Fruit fly (Drosophila melanogaster): ENCODE measurements around the gene CG4768.

Gene CG4768

DNA sequence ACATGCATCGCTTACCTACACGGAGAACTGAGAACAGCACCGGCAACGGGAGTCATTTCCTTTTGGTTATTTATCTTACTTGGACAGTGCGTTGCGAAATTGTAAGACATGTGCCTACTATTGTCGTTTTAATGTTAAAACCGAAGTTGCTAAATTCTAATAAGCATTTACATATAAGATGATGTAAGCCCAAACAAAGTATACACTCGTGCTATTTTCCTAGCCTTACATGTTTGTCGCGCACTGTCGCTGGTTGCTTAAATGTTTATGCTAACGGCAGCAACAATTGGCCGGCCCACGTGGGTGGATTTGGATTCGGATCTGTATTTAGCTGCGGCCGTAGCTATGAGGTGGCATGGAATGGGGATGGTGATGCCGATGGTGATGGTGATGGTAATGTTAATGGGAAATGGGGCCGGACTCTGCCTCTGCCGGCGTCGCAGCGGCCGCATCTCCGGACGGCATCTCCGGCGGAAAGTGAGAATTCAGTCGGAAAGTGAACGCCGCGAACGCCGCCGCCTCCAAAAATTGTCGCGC is 19.4 kb downstream of the CG4768 start, which contains the start of gene CG4829 (continued):
- peak; percentile 84 for TF ChIP-seq jumu (GFP tag; optimal IDR thresholded peaks at IDR 0.05)
- TF ChIP-seq CG3838 (GFP tag; optimal IDR thresholded peaks at IDR 0.05): peak; percentile 45
- TF ChIP-seq Six4 (GFP tag; optimal IDR thresholded peaks at IDR 0.05): peak; percentile 82
- TF ChIP-seq Dbx (GFP tag; IDR thresholded peaks at IDR 0.05): peak; percentile 82
- TF ChIP-seq tx (GFP tag; optimal IDR thresholded peaks at IDR 0.05): peak; percentile 77
- peak; percentile 89 for TF ChIP-seq Ada2b (GFP tag; IDR thresholded peaks at IDR 0.05)
- TF ChIP-seq caup (GFP tag; optimal IDR thresholded peaks at IDR 0.05; ENCODE audit: severe bottlenecking): peak; percentile 85
- peak; percentile 85 for TF ChIP-seq CG17385 (GFP tag; optimal IDR thresholded peaks at IDR 0.05)
- peak; percentile 86 for TF ChIP-seq otp (GFP tag; IDR thresholded peaks at IDR 0.05)
- peak; percentile 92 for TF ChIP-seq tap (tag; optimal IDR thresholded peaks at IDR 0.05)
- peak in 1 of 2 experiments; percentile 61 for TF ChIP-seq Hr78 (GFP tag; optimal IDR thresholded peaks at IDR 0.05)
- TF ChIP-seq CG10959 (GFP tag; IDR thresholded peaks at IDR 0.05): peak; percentile 78
- TF ChIP-seq nmo (GFP tag; optimal IDR thresholded peaks at IDR 0.05): peak; percentile 91
- TF ChIP-seq fd96Cb (tag; optimal IDR thresholded peaks at IDR 0.05): peak; percentile 91
- TF ChIP-seq CG16813 (GFP tag; IDR thresholded peaks at IDR 0.05; ENCODE audit: partially characterized antibody): no peak
- peak; percentile 75 for TF ChIP-seq CG1602 (GFP tag; optimal IDR thresholded peaks at IDR 0.05)
- peak; percentile 77 for TF ChIP-seq CG11723 (GFP tag; optimal IDR thresholded peaks at IDR 0.05)
- TF ChIP-seq lola (GFP tag; optimal IDR thresholded peaks at IDR 0.05): peak in 1 of 3 experiments; percentile 66
- peak; percentile 61; the same call in 1 of the 3 replicates for TF ChIP-seq CG11093 (GFP tag; IDR thresholded peaks at IDR 0.05)
- peak; percentile 67 for TF ChIP-seq Hand (GFP tag; optimal IDR thresholded peaks at IDR 0.05)
- TF ChIP-seq croc (GFP tag; conservative IDR thresholded peaks at IDR 0.05): peak; percentile 67
- peak; percentile 65 for TF ChIP-seq emc (GFP tag; optimal IDR thresholded peaks at IDR 0.05)
- peak; percentile 79 for TF ChIP-seq nau (GFP tag; optimal IDR thresholded peaks at IDR 0.05)
- TF ChIP-seq Rx (GFP tag; IDR thresholded peaks at IDR 0.05): peak; percentile 77
- peak; percentile 48; the same call in 1 of the 2 replicates for TF ChIP-seq dimm (GFP tag; IDR thresholded peaks at IDR 0.05)
- TF ChIP-seq CG2129 (GFP tag; IDR thresholded peaks at IDR 0.05; ENCODE audit: partially characterized antibody): no peak
- peak; percentile 91 for TF ChIP-seq Oli (tag; optimal IDR thresholded peaks at IDR 0.05)
- peak; percentile 83 for TF ChIP-seq CG31224 (GFP tag; IDR thresholded peaks at IDR 0.05)
- peak; percentile 89 for TF ChIP-seq ind (GFP tag; optimal IDR thresholded peaks at IDR 0.05)
- peak; percentile 86; the same call in 2 of the 3 replicates for TF ChIP-seq gce (GFP tag; IDR thresholded peaks at IDR 0.05)
- TF ChIP-seq CG30020 (tag; optimal IDR thresholded peaks at IDR 0.05): peak; percentile 33
- TF ChIP-seq CG4854 (GFP tag; optimal IDR thresholded peaks at IDR 0.05): peak; percentile 79
- TF ChIP-seq CG43689 (GFP tag; IDR thresholded peaks at IDR 0.05): peak; percentile 70
- no peak for TF ChIP-seq Tbp (GFP tag; optimal IDR thresholded peaks at IDR 0.05)
- no peak for TF ChIP-seq cg (GFP tag; optimal IDR thresholded peaks at IDR 0.05)
- TF ChIP-seq CG9437 (GFP tag; optimal IDR thresholded peaks at IDR 0.05): peak; percentile 73
- TF ChIP-seq CG2712 (tag; optimal IDR thresholded peaks at IDR 0.05): peak; percentile 90
- TF ChIP-seq Hr3 (GFP tag; optimal IDR thresholded peaks at IDR 0.05): peak; percentile 76
- TF ChIP-seq CG14050 (GFP tag; IDR thresholded peaks at IDR 0.05): peak; percentile 85
- TF ChIP-seq E2f1 (GFP tag; IDR thresholded peaks at IDR 0.05): peak; percentile 85
- peak; percentile 72 for TF ChIP-seq Chrac-16 (GFP tag; optimal IDR thresholded peaks at IDR 0.05)
- TF ChIP-seq p53 (GFP tag; optimal IDR thresholded peaks at IDR 0.05): peak; percentile 10
- peak; percentile 79 for TF ChIP-seq CG7372 (GFP tag; IDR thresholded peaks at IDR 0.05)
- no peak for TF ChIP-seq CG15479 (GFP tag; optimal IDR thresholded peaks at IDR 0.05)
- peak; percentile 19 for TF ChIP-seq CG3995 (GFP tag; optimal IDR thresholded peaks at IDR 0.05)
- TF ChIP-seq sisA (GFP tag; IDR thresholded peaks at IDR 0.05): peak; percentile 92
- peak; percentile 70; the same call in 1 of the 2 replicates for TF ChIP-seq wdn (GFP tag; IDR thresholded peaks at IDR 0.05)
- TF ChIP-seq disco-r (GFP tag; optimal IDR thresholded peaks at IDR 0.05): peak; percentile 61
- TF ChIP-seq chn (GFP tag; optimal IDR thresholded peaks at IDR 0.05): peak; percentile 81
- peak; percentile 84 for TF ChIP-seq CG32532 (GFP tag; IDR thresholded peaks at IDR 0.05)

All from whole organism, embryonic.